Worm (Caenorhabditis elegans) whole organism, late embryonic: ENCODE results near the gene srh-100.

ENCODE experiments used
- C08G9.2 ChIP-seq: sonication (generic microtip); optimal IDR thresholded peaks from 2 replicates; lab custom pipeline; 2016; ENCODE audit warnings: mild to moderate bottlenecking, missing genetic modification characterization, moderate library complexity, missing compliant biosample characterization
- F13H6.1 ChIP-seq: sonication (generic microtip); optimal IDR thresholded peaks from 2 replicates; lab custom pipeline; 2016; ENCODE audit warnings: missing genetic modification characterization, missing compliant biosample characterization
- K02D7.2 ChIP-seq: sonication (generic microtip); optimal IDR thresholded peaks from 2 replicates; lab custom pipeline; 2017; ENCODE audit warnings: mild to moderate bottlenecking, missing genetic modification characterization, missing compliant biosample characterization
- K09A11.1 ChIP-seq: sonication (generic microtip); optimal IDR thresholded peaks from 2 replicates; lab custom pipeline; 2017; ENCODE audit warnings: antibody characterized with exemption, mild to moderate bottlenecking, missing genetic modification characterization, missing compliant biosample characterization; ENCODE audit not compliant: insufficient read depth
- T23F11.4 ChIP-seq: fragments of 200-800 bp; sonication (Bioruptor generic); optimal IDR thresholded peaks from 2 replicates; lab custom pipeline; 2018; ENCODE audit warnings: mild to moderate bottlenecking, missing genetic modification characterization, missing compliant biosample characterization
- ahr-1 ChIP-seq: sonication (generic microtip); optimal IDR thresholded peaks from 2 replicates; lab custom pipeline; 2016; ENCODE audit warnings: missing genetic modification characterization, missing compliant biosample characterization
- ceh-14 ChIP-seq: sonication (generic microtip); optimal IDR thresholded peaks from 2 replicates; lab custom pipeline; 2016; ENCODE audit warnings: missing genotype, missing genetic modification characterization, missing compliant biosample characterization
- ceh-18 ChIP-seq: sonication (generic microtip); optimal IDR thresholded peaks from 2 replicates; lab custom pipeline; 2016; ENCODE audit warnings: missing genetic modification characterization, missing compliant biosample characterization
- ceh-19 ChIP-seq: fragments of 200-800 bp; sonication (Bioruptor generic); optimal IDR thresholded peaks from 2 replicates; lab custom pipeline; 2018; ENCODE audit warnings: mild to moderate bottlenecking, missing genetic modification characterization, missing compliant biosample characterization
- ceh-22 ChIP-seq: sonication (generic microtip); optimal IDR thresholded peaks from 2 replicates; lab custom pipeline; 2017; ENCODE audit warnings: missing biosample characterization, missing genetic modification characterization
- ceh-34 ChIP-seq: sonication (generic microtip); optimal IDR thresholded peaks from 2 replicates; lab custom pipeline; 2016; ENCODE audit warnings: mild to moderate bottlenecking, missing genetic modification characterization, missing compliant biosample characterization
- ceh-9 ChIP-seq: sonication (generic microtip); optimal IDR thresholded peaks from 2 replicates; lab custom pipeline; 2016; ENCODE audit warnings: mild to moderate bottlenecking, missing genetic modification characterization, inconsistent platforms, missing compliant biosample characterization
- che-1 ChIP-seq: sonication (generic microtip); optimal IDR thresholded peaks from 2 replicates; lab custom pipeline; 2016; ENCODE audit warnings: mild to moderate bottlenecking, missing genetic modification characterization, missing compliant biosample characterization
- ets-4 ChIP-seq: sonication (generic microtip); optimal IDR thresholded peaks from 2 replicates; lab custom pipeline; 2016; ENCODE audit warnings: missing genetic modification characterization, missing compliant biosample characterization
- fax-1 ChIP-seq: sonication (generic microtip); optimal IDR thresholded peaks from 2 replicates; lab custom pipeline; 2016; ENCODE audit warnings: missing genotype, missing genetic modification characterization, missing compliant biosample characterization
- fkh-10 ChIP-seq: fragments of 150-350 bp; optimal IDR thresholded peaks from 2 replicates; lab custom pipeline; 2014; ENCODE audit warnings: missing biosample characterization, missing genetic modification reagents, missing genetic modification characterization
- gmeb-2 ChIP-seq: sonication (generic microtip); optimal IDR thresholded peaks from 2 replicates; lab custom pipeline; 2016; ENCODE audit warnings: missing genetic modification characterization, inconsistent platforms, missing compliant biosample characterization
- hlh-13 ChIP-seq: fragments of 200-800 bp; sonication (Bioruptor generic); optimal IDR thresholded peaks from 2 replicates; lab custom pipeline; 2018; ENCODE audit warnings: mild to moderate bottlenecking, missing genetic modification characterization, missing compliant biosample characterization
- hlh-15 ChIP-seq: sonication (generic microtip); optimal IDR thresholded peaks from 2 replicates; lab custom pipeline; 2016; ENCODE audit warnings: missing genetic modification characterization, missing compliant biosample characterization
- hlh-30 ChIP-seq: sonication (generic microtip); optimal IDR thresholded peaks from 2 replicates; lab custom pipeline; 2017; ENCODE audit warnings: antibody characterized with exemption, missing genetic modification characterization, missing compliant biosample characterization; ENCODE audit not compliant: insufficient read depth
- hlh-8 ChIP-seq: sonication (generic microtip); optimal IDR thresholded peaks from 2 replicates; lab custom pipeline; 2016; ENCODE audit warnings: missing genotype, missing genetic modification characterization, missing compliant biosample characterization
- nhr-11 ChIP-seq: fragments of 150-350 bp; optimal IDR thresholded peaks from 2 replicates; lab custom pipeline; 2014; ENCODE audit warnings: missing biosample characterization, missing genetic modification characterization
- nhr-232 ChIP-seq: sonication (generic microtip); optimal IDR thresholded peaks from 2 replicates; lab custom pipeline; 2016; ENCODE audit warnings: missing genetic modification characterization, missing compliant biosample characterization
- odd-2 ChIP-seq: sonication (generic microtip); optimal IDR thresholded peaks from 2 replicates; lab custom pipeline; 2017; ENCODE audit warnings: antibody characterized with exemption, mild to moderate bottlenecking, missing genetic modification characterization, missing compliant biosample characterization
- pax-1 ChIP-seq: fragments of 150-350 bp; optimal IDR thresholded peaks from 2 replicates; lab custom pipeline; 2014; ENCODE audit warnings: missing biosample characterization, missing genetic modification characterization
- sox-2 ChIP-seq: fragments of 200-800 bp; sonication (Bioruptor generic); IDR thresholded peaks from 2 replicates; pipeline ENCODE4 v1.3.6; 2022; ENCODE audit warnings: missing genetic modification reagents, missing genetic modification characterization, missing compliant biosample characterization
- sox-4 ChIP-seq: sonication (generic microtip); optimal IDR thresholded peaks from 2 replicates; lab custom pipeline; 2017; ENCODE audit warnings: mild to moderate bottlenecking, missing genetic modification characterization, inconsistent platforms, missing compliant biosample characterization
- tbx-2 ChIP-seq: sonication (generic microtip); optimal IDR thresholded peaks from 2 replicates; lab custom pipeline; 2016; ENCODE audit warnings: missing genetic modification characterization, missing compliant biosample characterization
- ttx-3 ChIP-seq: sonication (generic microtip); optimal IDR thresholded peaks from 2 replicates; lab custom pipeline; 2016; ENCODE audit warnings: missing genetic modification reagents, missing genetic modification characterization, missing compliant biosample characterization
- unc-3 ChIP-seq, 2 experiments: fragments of 200-800 bp in 1 of 2; sonication (Bioruptor generic) in 1 of 2; sonication (generic microtip) in 1 of 2; conservative IDR thresholded peaks in 1 of 2; optimal IDR thresholded peaks in 1 of 2; 2 replicates each; pipeline versions ENCODE4 v1.3.6 to Lab custom; 2016 to 2022; ENCODE audit warnings: missing compliant biosample characterization in 2 of 2, missing genetic modification characterization in 2 of 2, missing genetic modification reagents in 1 of 2
- ztf-16 ChIP-seq: sonication (generic microtip); optimal IDR thresholded peaks from 2 replicates; lab custom pipeline; 2017; ENCODE audit warnings: missing genetic modification characterization, missing compliant biosample characterization

Gene srh-100

ce11 chrII:3752184-3752583 is 37.7 kb upstream of the srh-100 start, which contains the start of gene sdz-11:
Gene sdz-11, minus strand, starts transcription at chrII:3752284.
- no peak for TF ChIP-seq ahr-1
- no peak for TF ChIP-seq T23F11.4
- TF ChIP-seq ceh-9 (tag; lab: Kevin White, UChicago), result no peak
- no peak for TF ChIP-seq nhr-11 (tag; lab: Kevin White, UChicago)

- no peak for TF ChIP-seq hlh-30
- no peak for TF ChIP-seq K02D7.2
- TF ChIP-seq F13H6.1 (tag; lab: Kevin White, UChicago), result no peak
- TF ChIP-seq tbx-2 (tag; lab: Kevin White, UChicago), result no peak
- TF ChIP-seq fax-1 (tag; lab: Kevin White, UChicago), result no peak
- no peak for TF ChIP-seq hlh-8 (tag; lab: Kevin White, UChicago)
- no peak for TF ChIP-seq hlh-15 (tag; lab: Kevin White, UChicago)
- no peak for TF ChIP-seq ceh-22 (tag; lab: Kevin White, UChicago)
- TF ChIP-seq odd-2 (tag; lab: Kevin White, UChicago), result no peak
These were observed 36.2 kb upstream of the srh-100 start, which contains the start of gene fbxb-91 for ce11 chrII:3750685-3751084. Gene fbxb-91, minus strand, starts transcription at chrII:3750785.

ce11 chrII:3748719-3749118 is 34.2 kb upstream of the srh-100 start, which contains the start of gene fbxb-90:
Gene fbxb-90, minus strand, starts transcription at chrII:3748819.
- TF ChIP-seq nhr-232 (tag; lab: Kevin White, UChicago) (no peak), hlh-13 (GFP tag; lab: Kevin White, UChicago) (no peak)

ce11 chrII:3747405-3747804 is 32.9 kb upstream of the srh-100 start, which contains the start of gene fbxb-92:
Gene fbxb-92, minus strand, starts transcription at chrII:3747505.
- no peak for TF ChIP-seq T23F11.4

ce11 chrII:3743684-3744200 is 29.2 kb upstream of the srh-100 start, which contains the start of gene nta-1:
Gene nta-1, minus strand, starts transcription at chrII:3743814.
- TF ChIP-seq ceh-34 (tag; lab: Kevin White, UChicago) (no peak), gmeb-2 (tag; lab: Kevin White, UChicago) (no peak), fkh-10 (GFP tag; lab: Kevin White, UChicago) (no peak), sox-2 (no peak), pax-1 (no peak), ceh-14 (tag; lab: Kevin White, UChicago) (no peak), ceh-19 (GFP tag; lab: Kevin White, UChicago) (no peak), che-1 (tag; lab: Kevin White, UChicago) (no peak), unc-3 (GFP tag; conservative IDR thresholded peaks at IDR 0.05; lab: Robert Waterston, UW) (no peak), unc-3 (tag; optimal IDR thresholded peaks at IDR 0.05; lab: Kevin White, UChicago) (no peak), sox-4 (tag; lab: Kevin White, UChicago) (no peak), ets-4 (no peak), ceh-18 (tag; lab: Kevin White, UChicago) (no peak), ttx-3 (tag; lab: Kevin White, UChicago) (no peak), C08G9.2 (tag; lab: Kevin White, UChicago) (no peak)

ce11 chrII:3741584-3741983 is 27.1 kb upstream of the srh-100 start, which contains the start of gene F12E12.1:
Gene F12E12.1, plus strand, starts transcription at chrII:3741884.
- TF ChIP-seq K09A11.1 (no peak), ztf-16 (tag; lab: Kevin White, UChicago) (no peak), nhr-11 (tag; lab: Kevin White, UChicago) (no peak)
